Worm (Caenorhabditis elegans): ENCODE results near the gene ceh-13.

The ceh-13 gene

ce11 chrIII:7521163-7521562 is 34.3 kb upstream of the ceh-13 start, which contains the start of gene lig-4:
lig-4 (plus strand) TSS chrIII:7521463.
- TF ChIP-seq aly-2 (tag; optimal IDR thresholded peaks at IDR 0.05) (no peak), elt-1 (tag; optimal IDR thresholded peaks at IDR 0.05) (no peak), ceh-82 (tag; optimal IDR thresholded peaks at IDR 0.05) (no peak), ztf-4 (tag; optimal IDR thresholded peaks at IDR 0.05) (no peak), elt-3 (tag; optimal IDR thresholded peaks at IDR 0.05) (no peak), nhr-77 (tag; optimal IDR thresholded peaks at IDR 0.05) (no peak), nhr-23 (tag; optimal IDR thresholded peaks at IDR 0.05) (no peak), nhr-12 (tag; optimal IDR thresholded peaks at IDR 0.05) (no peak), ztf-11 (tag; optimal IDR thresholded peaks at IDR 0.05) (no peak), egl-27 (tag; optimal IDR thresholded peaks at IDR 0.05) (no peak), ceh-16 (tag; optimal IDR thresholded peaks at IDR 0.05) (no peak), nhr-11 (tag; optimal IDR thresholded peaks at IDR 0.05) (no peak), nhr-237 (tag; optimal IDR thresholded peaks at IDR 0.05) (no peak), skn-1 (tag; optimal IDR thresholded peaks at IDR 0.05) (no peak)

DNA sequence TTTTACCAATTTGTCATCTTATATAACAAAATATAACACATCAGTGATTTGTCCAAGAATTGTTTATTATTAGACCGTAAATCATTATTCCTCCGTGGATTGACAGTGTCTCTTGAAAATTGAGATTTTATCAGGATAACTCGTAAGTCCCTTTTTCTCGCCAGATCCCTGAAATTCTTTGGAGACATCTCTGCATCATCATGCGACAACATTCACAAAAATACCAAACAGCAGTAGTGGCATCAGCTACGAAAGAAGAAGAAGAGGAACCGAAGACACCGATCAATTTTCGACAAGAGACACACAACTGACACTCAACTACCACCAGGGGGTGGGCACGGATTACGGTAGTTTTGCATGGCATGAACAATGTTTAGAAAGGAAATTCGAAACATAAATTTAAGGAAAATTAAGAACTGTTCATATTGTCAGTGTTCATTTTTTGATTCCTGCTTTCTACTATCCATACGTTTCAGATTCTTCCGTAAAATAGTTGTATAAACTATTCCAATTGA is 30.6 kb upstream of the ceh-13 start:
- peak; percentile 46 for TF ChIP-seq nhr-129 (tag; optimal IDR thresholded peaks at IDR 0.05)
- peak; percentile 63 for TF ChIP-seq mab-5 (tag; optimal IDR thresholded peaks at IDR 0.05)
- peak; percentile 18 for TF ChIP-seq unc-55 (GFP tag; optimal IDR thresholded peaks at IDR 0.05)
- TF ChIP-seq alr-1 (tag; optimal IDR thresholded peaks at IDR 0.05): no peak
- TF ChIP-seq lsy-2 (tag; optimal IDR thresholded peaks at IDR 0.05): peak; percentile 17 to 86
- TF ChIP-seq nhr-25 (tag; optimal IDR thresholded peaks at IDR 0.05): no peak

DNA sequence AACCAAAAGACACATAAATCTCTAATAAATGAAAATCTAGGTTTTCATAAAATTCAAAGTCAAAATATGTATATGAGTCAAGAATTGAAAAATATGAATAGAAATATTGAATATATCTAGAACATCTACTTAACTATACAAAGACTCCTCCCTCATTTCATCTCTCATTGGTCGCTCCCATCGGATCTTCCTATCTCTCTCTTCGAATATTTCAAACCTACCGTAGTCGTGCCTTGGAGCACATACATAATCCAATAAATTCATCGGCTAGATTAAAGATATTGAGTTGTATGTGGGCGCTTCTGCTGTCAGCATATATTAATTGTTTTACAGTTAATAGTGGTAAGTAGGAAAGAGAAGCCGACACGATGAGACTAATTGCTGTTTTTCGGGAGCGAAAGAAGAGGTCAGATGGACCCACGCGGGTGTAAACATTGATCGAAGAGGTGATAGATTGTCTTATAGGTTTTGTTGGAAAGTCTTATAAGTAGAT is 28.4 kb upstream of the ceh-13 start:
- TF ChIP-seq fos-1 (tag; optimal IDR thresholded peaks at IDR 0.05): no peak
- TF ChIP-seq lsy-2 (tag; optimal IDR thresholded peaks at IDR 0.05): peak in 1 of 2 experiments; percentile 64

- TF ChIP-seq mab-5 (tag; optimal IDR thresholded peaks at IDR 0.05) (peak; percentile 8), ztf-4 (tag; optimal IDR thresholded peaks at IDR 0.05) (no peak)
These were observed 25.4 kb upstream of the ceh-13 start for ce11 chrIII:7530108-7530507.

DNA sequence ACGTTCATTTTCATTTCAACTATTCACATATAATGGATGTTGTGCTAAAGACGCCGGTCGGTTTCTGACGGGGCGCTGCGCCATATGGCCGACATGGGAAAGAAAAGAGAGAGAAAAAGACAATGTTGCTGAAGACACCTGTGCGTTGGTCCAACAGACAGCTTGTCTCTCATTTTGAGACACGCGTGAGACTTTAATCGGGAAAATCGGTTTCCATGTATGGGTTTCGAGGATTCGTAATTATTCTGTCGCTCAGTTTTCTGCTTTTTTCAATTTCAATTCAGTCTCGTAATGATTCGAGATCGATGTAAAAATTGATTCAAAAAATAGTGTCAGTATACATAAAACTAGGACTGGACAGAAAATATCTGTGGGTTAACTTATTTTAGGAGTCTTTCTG is 24.6 kb upstream of the ceh-13 start:
- TF ChIP-seq lsy-2 (tag; optimal IDR thresholded peaks at IDR 0.05) (peak in 1 of 2 experiments; percentile 19), blmp-1 (tag; optimal IDR thresholded peaks at IDR 0.05; ENCODE audit: insufficient read depth) (no peak)

- TF ChIP-seq crh-2 (tag; optimal IDR thresholded peaks at IDR 0.05) (no peak), nhr-25 (tag; optimal IDR thresholded peaks at IDR 0.05) (no peak), nhr-77 (tag; optimal IDR thresholded peaks at IDR 0.05) (no peak), egl-27 (tag; optimal IDR thresholded peaks at IDR 0.05) (no peak), F13H6.1 (tag; optimal IDR thresholded peaks at IDR 0.05) (no peak), unc-62 (GFP tag; optimal IDR thresholded peaks at IDR 0.05) (no peak), unc-39 (tag; optimal IDR thresholded peaks at IDR 0.05) (no peak), fos-1 (tag; optimal IDR thresholded peaks at IDR 0.05) (no peak), mbf-1 (tag; optimal IDR thresholded peaks at IDR 0.05) (no peak)
These were observed 24.1 kb upstream of the ceh-13 start for ce11 chrIII:7531385-7531784.

- TF ChIP-seq mab-5 (tag; optimal IDR thresholded peaks at IDR 0.05) (peak; percentile 13), unc-55 (GFP tag; optimal IDR thresholded peaks at IDR 0.05) (peak; percentile 54), lsy-2 (tag; optimal IDR thresholded peaks at IDR 0.05) (peak in 1 of 2 experiments; percentile 8), nhr-10 (tag; optimal IDR thresholded peaks at IDR 0.05) (no peak), ztf-1 (GFP tag; conservative IDR thresholded peaks at IDR 0.05) (no peak)
These were observed 22.4 kb upstream of the ceh-13 start for ce11 chrIII:7533012-7533411.

ce11 chrIII:7534648-7535047 is 20.8 kb upstream of the ceh-13 start:
- no peak for TF ChIP-seq sma-9 (GFP tag; optimal IDR thresholded peaks at IDR 0.05)
- TF ChIP-seq sma-9 (tag; optimal IDR thresholded peaks at IDR 0.05): no peak
- TF ChIP-seq elt-3 (tag; optimal IDR thresholded peaks at IDR 0.05): no peak
- TF ChIP-seq ama-1 (optimal IDR thresholded peaks at IDR 0.05): no peak
- no peak for TF ChIP-seq ZK546.5 (tag; optimal IDR thresholded peaks at IDR 0.05)
- TF ChIP-seq sem-4 (tag; optimal IDR thresholded peaks at IDR 0.05): no peak
- no peak for TF ChIP-seq nhr-21 (tag; optimal IDR thresholded peaks at IDR 0.05)
- TF ChIP-seq mdl-1 (tag; optimal IDR thresholded peaks at IDR 0.05): peak in 1 of 2 experiments; percentile 4
- no peak for TF ChIP-seq nhr-12 (tag; optimal IDR thresholded peaks at IDR 0.05)
- no peak for TF ChIP-seq zag-1 (tag; optimal IDR thresholded peaks at IDR 0.05)
- no peak for TF ChIP-seq nhr-11 (tag; optimal IDR thresholded peaks at IDR 0.05)
- no peak for TF ChIP-seq mbf-1 (tag; optimal IDR thresholded peaks at IDR 0.05)
- no peak for TF ChIP-seq nhr-10 (tag; optimal IDR thresholded peaks at IDR 0.05)
- TF ChIP-seq crh-2 (tag; optimal IDR thresholded peaks at IDR 0.05): peak; percentile 33
- peak; percentile 61 for TF ChIP-seq unc-55 (GFP tag; optimal IDR thresholded peaks at IDR 0.05)
- no peak for TF ChIP-seq egl-27 (tag; optimal IDR thresholded peaks at IDR 0.05)
- TF ChIP-seq nhr-6 (tag; optimal IDR thresholded peaks at IDR 0.05): no peak
- TF ChIP-seq elt-1 (tag; optimal IDR thresholded peaks at IDR 0.05): no peak
- no peak for TF ChIP-seq ztf-4 (tag; optimal IDR thresholded peaks at IDR 0.05)
- no peak for TF ChIP-seq aly-2 (tag; optimal IDR thresholded peaks at IDR 0.05)
- TF ChIP-seq R02D3.7 (tag; optimal IDR thresholded peaks at IDR 0.05): no peak
